Worm (Caenorhabditis elegans) whole organism, L3 larva: Measurements from ENCODE around the gene clr-1.
A peak's percentile ranks its signal among the peaks of the same experiment; 100 is the strongest.

ENCODE experiments used
- R02D3.7 ChIP-seq: fragments of 150-350 bp; optimal IDR thresholded peaks from 2 replicates; lab custom pipeline; 2014; ENCODE audit warnings: missing biosample characterization, missing genetic modification characterization
- ZK546.5 ChIP-seq: sonication (generic microtip); optimal IDR thresholded peaks from 2 replicates; lab custom pipeline; 2017; ENCODE audit warnings: missing biosample characterization, missing genetic modification characterization
- ama-1 ChIP-seq: fragments of 150-350 bp; optimal IDR thresholded peaks from 2 replicates; lab custom pipeline; 2018
- ceh-28 ChIP-seq: fragments of 150-350 bp; optimal IDR thresholded peaks from 2 replicates; lab custom pipeline; 2014; ENCODE audit warnings: missing biosample characterization, missing genetic modification reagents, missing genetic modification characterization
- ceh-82 ChIP-seq: fragments of 150-350 bp; optimal IDR thresholded peaks from 2 replicates; lab custom pipeline; 2014; ENCODE audit warnings: missing biosample characterization, missing genetic modification characterization
- daf-12 ChIP-seq: fragments of 150-350 bp; optimal IDR thresholded peaks from 2 replicates; lab custom pipeline; 2014; ENCODE audit warnings: missing biosample characterization, missing genetic modification reagents, missing genetic modification characterization
- egl-27 ChIP-seq: sonication (generic microtip); optimal IDR thresholded peaks from 4 replicates; lab custom pipeline; 2017; ENCODE audit warnings: missing biosample characterization, missing genetic modification reagents, missing genetic modification characterization
- egl-5 ChIP-seq: fragments of 150-350 bp; optimal IDR thresholded peaks from 2 replicates; lab custom pipeline; 2017; ENCODE audit warnings: missing biosample characterization, missing genetic modification reagents, missing genetic modification characterization, inconsistent platforms
- elt-2 ChIP-seq: sonication (generic microtip); optimal IDR thresholded peaks from 2 replicates; lab custom pipeline; 2016; ENCODE audit warnings: missing genetic modification reagents, mild to moderate bottlenecking, missing genetic modification characterization, missing compliant biosample characterization
- elt-3 ChIP-seq, 3 experiments: fragments of 150-350 bp in 1 of 3; sonication (generic microtip) in 2 of 3; optimal IDR thresholded peaks; 2 replicates in 2 of 3; 4 replicates in 1 of 3; lab custom pipeline; 2014 to 2017; ENCODE audit warnings: missing biosample characterization in 3 of 3, missing genetic modification characterization in 3 of 3
- eor-1 ChIP-seq, 2 experiments: fragments of 150-350 bp; optimal IDR thresholded peaks; 2 replicates each; lab custom pipeline; 2014 to 2018; ENCODE audit warnings: missing biosample characterization in 2 of 2, missing genetic modification characterization in 2 of 2
- fkh-10 ChIP-seq: sonication (generic microtip); optimal IDR thresholded peaks from 2 replicates; lab custom pipeline; 2017; ENCODE audit warnings: missing biosample characterization, missing genetic modification reagents, missing genetic modification characterization
- fkh-2 ChIP-seq: fragments of 150-350 bp; optimal IDR thresholded peaks from 2 replicates; lab custom pipeline; 2014; ENCODE audit warnings: missing biosample characterization, missing genetic modification reagents, missing genetic modification characterization
- fos-1 ChIP-seq: fragments of 150-350 bp; optimal IDR thresholded peaks from 2 replicates; lab custom pipeline; 2014; ENCODE audit warnings: missing biosample characterization, missing genetic modification characterization
- hmg-11 ChIP-seq: sonication (generic microtip); optimal IDR thresholded peaks from 2 replicates; lab custom pipeline; 2016; ENCODE audit warnings: missing genetic modification characterization, missing compliant biosample characterization
- jun-1 ChIP-seq: fragments of 150-350 bp; optimal IDR thresholded peaks from 2 replicates; lab custom pipeline; 2014; ENCODE audit warnings: missing biosample characterization, missing genetic modification reagents, missing genetic modification characterization
- lin-15B ChIP-seq: fragments of 150-350 bp; optimal IDR thresholded peaks from 2 replicates; lab custom pipeline; 2014; ENCODE audit warnings: missing biosample characterization, missing genetic modification characterization
- lin-39 ChIP-seq: fragments of 150-350 bp; optimal IDR thresholded peaks from 2 replicates; lab custom pipeline; 2018; ENCODE audit warnings: missing biosample characterization, missing genetic modification reagents, missing genetic modification characterization
- lsy-12 ChIP-seq: sonication (generic microtip); optimal IDR thresholded peaks from 2 replicates; lab custom pipeline; 2016; ENCODE audit warnings: mild to moderate bottlenecking, missing genetic modification characterization, missing compliant biosample characterization
- nfya-1 ChIP-seq: sonication (generic microtip); optimal IDR thresholded peaks from 2 replicates; lab custom pipeline; 2017; ENCODE audit warnings: missing genetic modification characterization, mild to moderate bottlenecking, missing compliant biosample characterization, antibody characterized with exemption, moderate library complexity; ENCODE audit not compliant: insufficient read depth
- nhr-11 ChIP-seq: fragments of 150-350 bp; optimal IDR thresholded peaks from 2 replicates; lab custom pipeline; 2014; ENCODE audit warnings: missing biosample characterization, missing genetic modification characterization
- nhr-12 ChIP-seq: fragments of 150-350 bp; optimal IDR thresholded peaks from 2 replicates; lab custom pipeline; 2014; ENCODE audit warnings: missing biosample characterization, missing genetic modification characterization
- nhr-23 ChIP-seq: fragments of 150-350 bp; optimal IDR thresholded peaks from 2 replicates; lab custom pipeline; 2014; ENCODE audit warnings: missing biosample characterization, missing genetic modification reagents, missing genetic modification characterization
- nhr-237 ChIP-seq: fragments of 150-350 bp; optimal IDR thresholded peaks from 2 replicates; lab custom pipeline; 2014; ENCODE audit warnings: missing biosample characterization, missing genetic modification characterization
- nhr-25 ChIP-seq: sonication (generic microtip); optimal IDR thresholded peaks from 2 replicates; lab custom pipeline; 2017; ENCODE audit warnings: missing biosample characterization, missing genetic modification characterization
- nhr-43 ChIP-seq: sonication (generic microtip); optimal IDR thresholded peaks from 2 replicates; lab custom pipeline; 2016; ENCODE audit warnings: mild to moderate bottlenecking, missing genetic modification characterization, missing compliant biosample characterization; ENCODE audit not compliant: poor library complexity, severe bottlenecking
- nhr-67 ChIP-seq: fragments of 150-350 bp; optimal IDR thresholded peaks from 2 replicates; lab custom pipeline; 2014; ENCODE audit warnings: missing biosample characterization, missing genetic modification characterization
- nhr-76 ChIP-seq: fragments of 150-350 bp; sonication (generic microtip); optimal IDR thresholded peaks from 5 replicates; lab custom pipeline; 2014; ENCODE audit warnings: missing biosample characterization, missing genetic modification characterization
- nhr-77 ChIP-seq: fragments of 150-350 bp; optimal IDR thresholded peaks from 2 replicates; lab custom pipeline; 2014; ENCODE audit warnings: missing biosample characterization, missing genetic modification characterization
- pqm-1 ChIP-seq: fragments of 150-350 bp; optimal IDR thresholded peaks from 2 replicates; lab custom pipeline; 2017; ENCODE audit warnings: missing biosample characterization, missing genetic modification characterization, inconsistent platforms
- sea-2 ChIP-seq: fragments of 150-350 bp; sonication (generic microtip); optimal IDR thresholded peaks from 4 replicates; lab custom pipeline; 2014; ENCODE audit warnings: missing biosample characterization, missing genetic modification reagents, missing genetic modification characterization
- skn-1 ChIP-seq: fragments of 150-350 bp; optimal IDR thresholded peaks from 2 replicates; lab custom pipeline; 2014; ENCODE audit warnings: missing biosample characterization, missing genetic modification characterization
- snpc-4 ChIP-seq: fragments of 150-350 bp; optimal IDR thresholded peaks from 2 replicates; lab custom pipeline; 2014; ENCODE audit warnings: missing biosample characterization, missing genetic modification characterization
- unc-39 ChIP-seq: sonication (generic microtip); optimal IDR thresholded peaks from 4 replicates; lab custom pipeline; 2017; ENCODE audit warnings: missing biosample characterization, missing genetic modification characterization
- unc-62 ChIP-seq: fragments of 150-350 bp; sonication (generic microtip); optimal IDR thresholded peaks from 4 replicates; lab custom pipeline; 2014; ENCODE audit warnings: missing biosample characterization, missing genetic modification reagents, missing genetic modification characterization
- zag-1 ChIP-seq: fragments of 150-350 bp; optimal IDR thresholded peaks from 2 replicates; lab custom pipeline; 2014; ENCODE audit warnings: missing biosample characterization, missing genetic modification characterization
- ztf-11 ChIP-seq: fragments of 150-350 bp; optimal IDR thresholded peaks from 2 replicates; lab custom pipeline; 2014; ENCODE audit warnings: missing biosample characterization, missing genetic modification characterization
- ztf-4 ChIP-seq: fragments of 150-350 bp; optimal IDR thresholded peaks from 2 replicates; lab custom pipeline; 2014; ENCODE audit warnings: missing biosample characterization, missing genetic modification characterization

clr-1 gene

ce11 chrII:5459534-5459933 is 6.6 kb upstream of the clr-1 start:
- peak; percentile 12 for TF ChIP-seq nhr-23 (tag; lab: Kevin White, UChicago)
- no peak for TF ChIP-seq lsy-12
- TF ChIP-seq nhr-25 (tag; lab: Kevin White, UChicago): peak; percentile 38
- no peak for TF ChIP-seq ZK546.5
- peak in 1 of 3 experiments; percentile 80 for TF ChIP-seq elt-3 (tag; optimal IDR thresholded peaks at IDR 0.05; lab: Kevin White, UChicago)
- TF ChIP-seq fkh-2 (tag; lab: Kevin White, UChicago): no peak
- TF ChIP-seq daf-12: no peak

ce11 chrII:5460911-5461310 is 5.2 kb upstream of the clr-1 start:
- TF ChIP-seq nhr-76 (tag; lab: Kevin White, UChicago) (no peak), fos-1 (tag; lab: Kevin White, UChicago) (no peak), nhr-11 (tag; lab: Kevin White, UChicago) (no peak), ztf-4 (no peak), nfya-1 (tag; lab: Kevin White, UChicago) (no peak), fkh-10 (no peak), ama-1 (lab: Kevin White, UChicago) (no peak), snpc-4 (no peak), pqm-1 (tag; lab: Kevin White, UChicago) (peak; percentile 22), ceh-28 (peak; percentile 47), nhr-25 (tag; lab: Kevin White, UChicago) (no peak), skn-1 (tag; lab: Kevin White, UChicago) (no peak)

ce11 chrII:5463692-5464300 is 2.4 kb upstream of the clr-1 start:
- TF ChIP-seq ceh-28 (no peak), nhr-25 (tag; lab: Kevin White, UChicago) (no peak), R02D3.7 (tag; lab: Kevin White, UChicago) (no peak), egl-5 (tag; lab: Kevin White, UChicago) (no peak), jun-1 (tag; lab: Kevin White, UChicago) (no peak), nhr-12 (tag; lab: Kevin White, UChicago) (no peak), unc-39 (tag; lab: Kevin White, UChicago) (no peak), ama-1 (lab: Kevin White, UChicago) (no peak), ZK546.5 (no peak), nfya-1 (tag; lab: Kevin White, UChicago) (peak; percentile 41), zag-1 (tag; lab: Kevin White, UChicago) (no peak), nhr-23 (tag; lab: Kevin White, UChicago) (no peak), ztf-11 (tag; lab: Kevin White, UChicago) (no peak), pqm-1 (tag; lab: Kevin White, UChicago) (no peak), daf-12 (no peak), fkh-10 (peak; percentile 58), elt-2 (tag; lab: Kevin White, UChicago) (no peak), nhr-237 (tag; lab: Kevin White, UChicago) (no peak), snpc-4 (no peak), ceh-82 (tag; lab: Kevin White, UChicago) (no peak), nhr-43 (no peak), unc-62 (peak; percentile 40), nhr-77 (no peak), hmg-11 (tag; lab: Kevin White, UChicago) (no peak), ztf-4 (no peak), sea-2 (GFP tag; lab: Kevin White, UChicago) (no peak), nhr-11 (tag; lab: Kevin White, UChicago) (no peak), lin-39 (tag; lab: Kevin White, UChicago) (peak; percentile 56), eor-1 (tag; optimal IDR thresholded peaks at IDR 0.05; lab: Kevin White, UChicago) (no peak), nhr-67 (tag; lab: Kevin White, UChicago) (no peak), lin-15B (tag; lab: Kevin White, UChicago) (no peak)

ce11 chrII:5473946-5474423 is 7.8 kb downstream of the clr-1 start, which contains the start of gene mrps-16:
Gene mrps-16 (plus strand): TSS chrII:5474373.
- TF ChIP-seq lin-39 (tag; lab: Kevin White, UChicago) (peak; percentile 17), nhr-237 (tag; lab: Kevin White, UChicago) (no peak), hmg-11 (tag; lab: Kevin White, UChicago) (peak; percentile 77), ama-1 (lab: Kevin White, UChicago) (no peak), ceh-28 (peak; percentile 22), egl-27 (tag; lab: Kevin White, UChicago) (no peak), nfya-1 (tag; lab: Kevin White, UChicago) (peak; percentile 53), nhr-25 (tag; lab: Kevin White, UChicago) (peak; percentile 44), nhr-43 (peak; percentile 22), lin-15B (tag; lab: Kevin White, UChicago) (peak; percentile 40), egl-5 (tag; lab: Kevin White, UChicago) (peak; percentile 8), R02D3.7 (tag; lab: Kevin White, UChicago) (peak; percentile 26)
